Fruit fly (Drosophila melanogaster) whole organism, embryonic: ENCODE measurements around the gene stet.
A peak's percentile ranks its signal among the peaks of the same experiment; 100 is the strongest.

ENCODE experiments used
- ATbp ChIP-seq: fragments of 200-800 bp; sonication (Bioruptor generic); optimal IDR thresholded peaks from 2 replicates; lab custom pipeline; 2017; ENCODE audit warnings: missing biosample characterization, mild to moderate bottlenecking, missing genetic modification characterization, missing genetic modification reagents
- Antp ChIP-seq: fragments of 200-800 bp; sonication (Bioruptor generic); optimal IDR thresholded peaks from 3 replicates; lab custom pipeline; 2016; ENCODE audit warnings: missing biosample characterization, missing genetic modification characterization
- CG10209 ChIP-seq: fragments of 200-800 bp; sonication (Bioruptor generic); optimal IDR thresholded peaks from 3 replicates; lab custom pipeline; 2017; ENCODE audit warnings: missing biosample characterization, mild to moderate bottlenecking, missing genetic modification characterization, missing genetic modification reagents
- CG10543 ChIP-seq: fragments of 200-800 bp; sonication (Bioruptor generic); optimal IDR thresholded peaks from 3 replicates; lab custom pipeline; 2017; ENCODE audit warnings: missing biosample characterization, mild to moderate bottlenecking, missing genetic modification characterization, moderate library complexity
- CG12071 ChIP-seq: fragments of 200-800 bp; sonication (Bioruptor generic); optimal IDR thresholded peaks from 3 replicates; lab custom pipeline; 2018; ENCODE audit warnings: missing biosample characterization, mild to moderate bottlenecking, missing genetic modification characterization
- CG1233 ChIP-seq: fragments of 200-800 bp; sonication (Bioruptor generic); optimal IDR thresholded peaks from 4 replicates; lab custom pipeline; 2018; ENCODE audit warnings: missing biosample characterization, mild to moderate bottlenecking, missing genetic modification characterization
- CG12659 ChIP-seq: fragments of 200-800 bp; sonication (Bioruptor generic); optimal IDR thresholded peaks from 3 replicates; lab custom pipeline; 2017; ENCODE audit warnings: mild to moderate bottlenecking, missing biosample characterization, missing genetic modification reagents, missing genetic modification characterization
- CG12744 ChIP-seq: fragments of 200-800 bp; sonication (Bioruptor generic); optimal IDR thresholded peaks from 2 replicates; lab custom pipeline; 2016; ENCODE audit warnings: missing biosample characterization, missing genetic modification characterization
- CG13287 ChIP-seq: fragments of 200-800 bp; sonication (Bioruptor generic); IDR thresholded peaks from 2 replicates; pipeline ENCODE4 v1.3.6; 2022; ENCODE audit warnings: missing biosample characterization, missing genetic modification characterization; ENCODE audit not compliant: partially characterized antibody
- CG13775 ChIP-seq: fragments of 200-800 bp; sonication (Bioruptor generic); optimal IDR thresholded peaks from 3 replicates; lab custom pipeline; 2017; ENCODE audit warnings: missing biosample characterization, mild to moderate bottlenecking, missing genetic modification characterization
- CG14667 ChIP-seq: fragments of 200-800 bp; sonication (Bioruptor generic); IDR thresholded peaks from 2 replicates; pipeline ENCODE4 v1.3.6; 2022; ENCODE audit warnings: missing biosample characterization, missing genetic modification characterization
- CG18619 ChIP-seq: fragments of 200-800 bp; sonication (Bioruptor generic); optimal IDR thresholded peaks from 3 replicates; lab custom pipeline; 2017; ENCODE audit warnings: missing biosample characterization, mild to moderate bottlenecking, missing genetic modification characterization
- CG2120 ChIP-seq: fragments of 200-800 bp; sonication (Bioruptor generic); optimal IDR thresholded peaks from 3 replicates; lab custom pipeline; 2016; ENCODE audit warnings: missing biosample characterization, missing genetic modification characterization
- CG2678 ChIP-seq: fragments of 200-800 bp; sonication (Bioruptor generic); optimal IDR thresholded peaks from 3 replicates; lab custom pipeline; 2019; ENCODE audit warnings: missing biosample characterization, mild to moderate bottlenecking, missing genetic modification characterization, moderate library complexity
- CG30431 ChIP-seq: fragments of 200-800 bp; sonication (Bioruptor generic); optimal IDR thresholded peaks from 2 replicates; lab custom pipeline; 2017; ENCODE audit warnings: missing biosample characterization, missing genetic modification characterization
- CG31365 ChIP-seq: fragments of 200-800 bp; sonication (Bioruptor generic); optimal IDR thresholded peaks from 2 replicates; lab custom pipeline; 2018; ENCODE audit warnings: missing biosample characterization, mild to moderate bottlenecking, missing genetic modification characterization
- CG34224 ChIP-seq: fragments of 200-800 bp; sonication (Bioruptor generic); IDR thresholded peaks from 3 replicates; pipeline ENCODE4 v1.3.6; 2022; ENCODE audit warnings: missing biosample characterization, missing genetic modification characterization; ENCODE audit not compliant: partially characterized antibody
- CG34422 ChIP-seq: fragments of 200-800 bp; sonication (Bioruptor generic); IDR thresholded peaks from 3 replicates; pipeline ENCODE4 v1.3.6; 2022; ENCODE audit warnings: missing biosample characterization, missing genetic modification characterization
- CG4404 ChIP-seq: fragments of 200-800 bp; sonication (Bioruptor generic); IDR thresholded peaks from 2 replicates; pipeline ENCODE4 v1.3.6; 2022; ENCODE audit warnings: missing biosample characterization, missing genetic modification characterization
- CG5180 ChIP-seq: fragments of 200-800 bp; sonication (Bioruptor generic); optimal IDR thresholded peaks from 3 replicates; lab custom pipeline; 2017; ENCODE audit warnings: missing biosample characterization, missing genetic modification characterization, mild to moderate bottlenecking, moderate library complexity, missing genetic modification reagents
- CG7372 ChIP-seq: fragments of 200-800 bp; sonication (Bioruptor generic); IDR thresholded peaks from 2 replicates; pipeline ENCODE4 v1.3.6; 2022; ENCODE audit warnings: missing biosample characterization, missing genetic modification characterization
- CG7963 ChIP-seq: fragments of 200-800 bp; sonication (Bioruptor generic); IDR thresholded peaks from 3 replicates; pipeline ENCODE4 v1.3.6; 2022; ENCODE audit warnings: missing biosample characterization, missing genetic modification characterization; ENCODE audit not compliant: partially characterized antibody
- CG9876 ChIP-seq: fragments of 200-800 bp; sonication (Bioruptor generic); optimal IDR thresholded peaks from 2 replicates; lab custom pipeline; 2016; ENCODE audit warnings: missing biosample characterization, missing genetic modification characterization
- CoRest ChIP-seq: fragments of 200-800 bp; sonication (Bioruptor generic); optimal IDR thresholded peaks from 3 replicates; lab custom pipeline; 2018; ENCODE audit warnings: missing biosample characterization, mild to moderate bottlenecking, missing genetic modification characterization, moderate library complexity
- CrebB ChIP-seq: fragments of 200-800 bp; sonication (Bioruptor generic); optimal IDR thresholded peaks from 3 replicates; lab custom pipeline; 2018; ENCODE audit warnings: missing biosample characterization, mild to moderate bottlenecking, missing genetic modification characterization
- Dbx ChIP-seq: fragments of 200-800 bp; sonication (Bioruptor generic); IDR thresholded peaks from 3 replicates; pipeline ENCODE4 v1.3.6; 2022; ENCODE audit warnings: missing biosample characterization, missing genetic modification characterization
- Dip2 ChIP-seq: fragments of 200-800 bp; sonication (Bioruptor generic); IDR thresholded peaks from 2 replicates; pipeline ENCODE4 v1.3.6; 2022; ENCODE audit warnings: missing biosample characterization, missing genetic modification characterization
- E2f1 ChIP-seq: fragments of 200-800 bp; sonication (Bioruptor generic); IDR thresholded peaks from 2 replicates; pipeline ENCODE4 v1.3.6; 2022; ENCODE audit warnings: missing biosample characterization, missing genetic modification characterization
- HLH4C ChIP-seq: fragments of 200-800 bp; sonication (Bioruptor generic); IDR thresholded peaks from 3 replicates; pipeline ENCODE4 v1.3.6; 2022; ENCODE audit warnings: missing biosample characterization, missing genetic modification characterization; ENCODE audit not compliant: partially characterized antibody
- HLHmδ ChIP-seq: fragments of 200-800 bp; sonication (Bioruptor generic); optimal IDR thresholded peaks from 2 replicates; lab custom pipeline; 2018; ENCODE audit warnings: missing biosample characterization, mild to moderate bottlenecking, missing genetic modification characterization, moderate library complexity
- Hand ChIP-seq: fragments of 200-800 bp; sonication (Bioruptor generic); optimal IDR thresholded peaks from 2 replicates; lab custom pipeline; 2017; ENCODE audit warnings: mild to moderate bottlenecking, missing biosample characterization, missing genetic modification reagents, missing genetic modification characterization
- Hr3 ChIP-seq: fragments of 200-800 bp; sonication (Bioruptor generic); optimal IDR thresholded peaks from 3 replicates; lab custom pipeline; 2016; ENCODE audit warnings: missing biosample characterization, missing genetic modification characterization
- Hr51 ChIP-seq, 2 experiments: fragments of 200-800 bp; sonication (Bioruptor generic); optimal IDR thresholded peaks; 2 replicates in 1 of 2; 3 replicates in 1 of 2; lab custom pipeline; 2016 to 2018; ENCODE audit warnings: missing biosample characterization in 2 of 2, missing genetic modification characterization in 2 of 2, mild to moderate bottlenecking in 1 of 2, moderate library complexity in 1 of 2
- Mad ChIP-seq: fragments of 200-800 bp; sonication (Bioruptor generic); optimal IDR thresholded peaks from 2 replicates; lab custom pipeline; 2016; ENCODE audit warnings: missing biosample characterization, missing genetic modification characterization
- Oaz ChIP-seq: fragments of 200-800 bp; sonication (Bioruptor generic); IDR thresholded peaks from 2 replicates; pipeline ENCODE4 v1.3.6; 2022; ENCODE audit warnings: missing biosample characterization, missing genetic modification characterization
- Oli ChIP-seq: fragments of 200-800 bp; sonication (Bioruptor generic); optimal IDR thresholded peaks from 2 replicates; lab custom pipeline; 2018; ENCODE audit warnings: missing biosample characterization, mild to moderate bottlenecking, missing genetic modification characterization, moderate library complexity
- Six4 ChIP-seq: fragments of 200-800 bp; sonication (Bioruptor generic); optimal IDR thresholded peaks from 2 replicates; lab custom pipeline; 2016; ENCODE audit warnings: missing biosample characterization, missing genetic modification characterization
- Sry-δ ChIP-seq: fragments of 200-800 bp; sonication (Bioruptor generic); optimal IDR thresholded peaks from 2 replicates; lab custom pipeline; 2016; ENCODE audit warnings: missing biosample characterization, missing genetic modification characterization
- Tbp ChIP-seq: fragments of >200 bp; optimal IDR thresholded peaks from 2 replicates; lab custom pipeline; 2018; ENCODE audit warnings: missing biosample characterization, missing genetic modification characterization
- Xbp1 ChIP-seq: fragments of 200-800 bp; sonication (Bioruptor generic); optimal IDR thresholded peaks from 3 replicates; lab custom pipeline; 2016; ENCODE audit warnings: missing biosample characterization, mild to moderate bottlenecking, missing genetic modification characterization
- ara ChIP-seq: fragments of 200-800 bp; sonication (Bioruptor generic); IDR thresholded peaks from 2 replicates; pipeline ENCODE4 v1.3.6; 2022; ENCODE audit warnings: missing biosample characterization, missing genetic modification characterization
- exex ChIP-seq: fragments of 200-800 bp; sonication (Bioruptor generic); optimal IDR thresholded peaks from 4 replicates; lab custom pipeline; 2018; ENCODE audit warnings: missing biosample characterization, mild to moderate bottlenecking, missing genetic modification characterization, moderate library complexity
- fd64A ChIP-seq: fragments of 200-800 bp; sonication (Bioruptor generic); optimal IDR thresholded peaks from 3 replicates; lab custom pipeline; 2018; ENCODE audit warnings: missing biosample characterization, mild to moderate bottlenecking, missing genetic modification characterization
- hb ChIP-seq: fragments of 200-800 bp; sonication (Bioruptor generic); IDR thresholded peaks from 3 replicates; pipeline ENCODE4 v1.3.6; 2022; ENCODE audit warnings: missing biosample characterization, missing genetic modification characterization; ENCODE audit not compliant: partially characterized antibody
- hbn ChIP-seq: fragments of 200-800 bp; sonication (Bioruptor generic); IDR thresholded peaks from 2 replicates; pipeline ENCODE4 v1.3.6; 2022; ENCODE audit warnings: missing biosample characterization, missing genetic modification characterization; ENCODE audit not compliant: partially characterized antibody
- nerfin-1 ChIP-seq: fragments of 200-800 bp; sonication (Bioruptor generic); optimal IDR thresholded peaks from 3 replicates; lab custom pipeline; 2019; ENCODE audit warnings: missing biosample characterization, mild to moderate bottlenecking, missing genetic modification characterization, moderate library complexity
- otp ChIP-seq: fragments of 200-800 bp; sonication (Bioruptor generic); IDR thresholded peaks from 3 replicates; pipeline ENCODE4, ENCODE4 v1.3.6; 2022; ENCODE audit warnings: missing biosample characterization, missing genetic modification characterization
- pros ChIP-seq: fragments of 200-800 bp; sonication (Bioruptor generic); optimal IDR thresholded peaks from 3 replicates; lab custom pipeline; 2019; ENCODE audit warnings: missing biosample characterization, mild to moderate bottlenecking, missing genetic modification characterization, moderate library complexity
- schlank ChIP-seq: fragments of 200-800 bp; sonication (Bioruptor generic); optimal IDR thresholded peaks from 2 replicates; lab custom pipeline; 2018; ENCODE audit warnings: missing biosample characterization, mild to moderate bottlenecking, missing genetic modification characterization
- sima ChIP-seq: fragments of 200-800 bp; sonication (Bioruptor generic); optimal IDR thresholded peaks from 2 replicates; lab custom pipeline; 2016; ENCODE audit warnings: missing biosample characterization, missing genetic modification characterization
- vnd ChIP-seq: fragments of 200-800 bp; sonication (Bioruptor generic); IDR thresholded peaks from 3 replicates; pipeline ENCODE4 v1.3.6; 2022; ENCODE audit warnings: missing biosample characterization, missing genetic modification characterization; ENCODE audit not compliant: partially characterized antibody
- zfh2 ChIP-seq: fragments of 200-800 bp; sonication (Bioruptor generic); optimal IDR thresholded peaks from 2 replicates; lab custom pipeline; 2016; ENCODE audit warnings: missing biosample characterization, missing genetic modification characterization

Gene stet

dm6 chr3L:1489523-1489922, at the start of gene stet (continued):
- TF ChIP-seq CG9876 (GFP tag; lab: Kevin White, UChicago) (no peak), CG34224 (no peak), Hand (no peak), schlank (tag; lab: Kevin White, UChicago) (no peak), ara (GFP tag; lab: Robert Waterston, UW) (no peak), CG2678 (tag; lab: Kevin White, UChicago) (no peak), Tbp (GFP tag; lab: Kevin White, UChicago) (no peak), CG12659 (GFP tag; lab: Kevin White, UChicago) (no peak), CG2120 (no peak), Oli (no peak), CG4404 (GFP tag; lab: Robert Waterston, UW) (no peak), CG1233 (GFP tag; lab: Kevin White, UChicago) (no peak), CG10209 (GFP tag; lab: Kevin White, UChicago) (no peak), CG13775 (no peak), CG7372 (GFP tag; lab: Robert Waterston, UW) (no peak), CG13287 (GFP tag; lab: Robert Waterston, UW) (no peak), HLHmδ (GFP tag; lab: Kevin White, UChicago) (no peak), exex (tag; lab: Kevin White, UChicago) (no peak), sima (GFP tag; lab: Kevin White, UChicago) (no peak), CrebB (no peak), ATbp (GFP tag; lab: Kevin White, UChicago) (no peak), hb (GFP tag; lab: Robert Waterston, UW) (no peak), otp (GFP tag; lab: Robert Waterston, UW) (no peak), Xbp1 (no peak), HLH4C (no peak), CG14667 (GFP tag; lab: Robert Waterston, UW) (no peak), Mad (GFP tag; lab: Kevin White, UChicago) (no peak), CG5180 (GFP tag; lab: Kevin White, UChicago) (no peak), CG18619 (GFP tag; lab: Kevin White, UChicago) (no peak), CG12071 (GFP tag; lab: Kevin White, UChicago) (no peak), Sry-δ (GFP tag; lab: Kevin White, UChicago) (no peak), zfh2 (no peak), Dbx (GFP tag; lab: Robert Waterston, UW) (0 out of 3 replicates have a peak, but pooled peaks have one; percentile 15), CG34422 (no peak), Six4 (GFP tag; lab: Kevin White, UChicago) (no peak), fd64A (no peak), CG31365 (no peak), Oaz (GFP tag; lab: Robert Waterston, UW) (no peak), CoRest (tag; lab: Kevin White, UChicago) (no peak), Antp (GFP tag; lab: Kevin White, UChicago) (no peak)

dm6 chr3L:1538314-1538854, 49.0 kb upstream of the stet start:
- TF ChIP-seq vnd (GFP tag; lab: Robert Waterston, UW) (0 out of 3 replicates have a peak, but pooled peaks have one; percentile 32), nerfin-1 (tag; lab: Kevin White, UChicago) (no peak), CG7963 (no peak), CG12744 (GFP tag; lab: Kevin White, UChicago) (no peak), Hr51 (GFP tag; optimal IDR thresholded peaks at IDR 0.05; lab: Kevin White, UChicago) (peak in 1 of 2 experiments; percentile 12), Dip2 (GFP tag; lab: Robert Waterston, UW) (no peak), CG10543 (peak; percentile 9), E2f1 (no peak), Hr3 (GFP tag; lab: Kevin White, UChicago) (no peak), CG30431 (GFP tag; lab: Kevin White, UChicago) (no peak), pros (GFP tag; lab: Kevin White, UChicago) (peak; percentile 87), CG2120 (peak; percentile 2), hbn (GFP tag; lab: Robert Waterston, UW) (peak; percentile 26; the same call in 1 of the 2 replicates)
